Worm (Caenorhabditis elegans) whole organism, early embryonic: ENCODE data around the gene grl-1.

Source experiments
- B0310.2 ChIP-seq: sonication (generic microtip); optimal IDR thresholded peaks from 2 replicates; lab custom pipeline; 2016; ENCODE audit warnings: mild to moderate bottlenecking, missing genetic modification characterization, missing compliant biosample characterization
- F13C5.2 ChIP-seq: sonication (generic microtip); optimal IDR thresholded peaks from 2 replicates; lab custom pipeline; 2017; ENCODE audit warnings: mild to moderate bottlenecking, missing genetic modification characterization, inconsistent platforms, missing compliant biosample characterization
- ama-1 ChIP-seq: fragments of 150-350 bp; optimal IDR thresholded peaks from 2 replicates; lab custom pipeline; 2014
- ceh-13 ChIP-seq: fragments of 200-800 bp; sonication (Bioruptor generic); optimal IDR thresholded peaks from 2 replicates; lab custom pipeline; 2018; ENCODE audit warnings: mild to moderate bottlenecking, missing genetic modification characterization, missing compliant biosample characterization
- ceh-36 ChIP-seq: sonication (generic microtip); optimal IDR thresholded peaks from 2 replicates; lab custom pipeline; 2016; ENCODE audit warnings: missing genetic modification characterization, inconsistent platforms, missing compliant biosample characterization
- ets-7 ChIP-seq: sonication (generic microtip); optimal IDR thresholded peaks from 2 replicates; lab custom pipeline; 2016; ENCODE audit warnings: missing genotype, missing genetic modification characterization, missing compliant biosample characterization
- flt-1 ChIP-seq: fragments of 200-800 bp; sonication (Bioruptor generic); IDR thresholded peaks from 2 replicates; pipeline ENCODE4 v1.3.6; 2022; ENCODE audit warnings: missing genetic modification characterization, missing compliant biosample characterization
- hmbx-1 ChIP-seq: sonication (generic microtip); optimal IDR thresholded peaks from 2 replicates; lab custom pipeline; 2016; ENCODE audit warnings: mild to moderate bottlenecking, missing genetic modification characterization, missing compliant biosample characterization
- hmg-4 ChIP-seq: fragments of 200-800 bp; sonication (Bioruptor generic); optimal IDR thresholded peaks from 2 replicates; lab custom pipeline; 2018; ENCODE audit warnings: mild to moderate bottlenecking, missing genetic modification characterization, missing compliant biosample characterization
- hnd-1 ChIP-seq: sonication (generic microtip); optimal IDR thresholded peaks from 2 replicates; lab custom pipeline; 2016; ENCODE audit warnings: missing genetic modification characterization, missing compliant biosample characterization
- pes-1 ChIP-seq: fragments of 200-800 bp; sonication (Bioruptor generic); IDR thresholded peaks from 2 replicates; pipeline ENCODE4 v1.3.6; 2022; ENCODE audit warnings: missing genetic modification reagents, missing genetic modification characterization, missing compliant biosample characterization
- scrt-1 ChIP-seq: fragments of 200-800 bp; sonication (Bioruptor generic); IDR thresholded peaks from 2 replicates; pipeline ENCODE4 v1.3.6; 2022; ENCODE audit warnings: missing genetic modification characterization, missing compliant biosample characterization
- tbx-11 ChIP-seq: fragments of 200-800 bp; sonication (Bioruptor generic); IDR thresholded peaks from 2 replicates; pipeline ENCODE4 v1.3.6; 2022; ENCODE audit warnings: missing genetic modification characterization, missing compliant biosample characterization
- tbx-37 ChIP-seq: fragments of 200-800 bp; sonication (Bioruptor generic); conservative IDR thresholded peaks from 2 replicates; pipeline ENCODE4 v1.3.6; 2022; ENCODE audit warnings: missing genetic modification reagents, missing genetic modification characterization, missing compliant biosample characterization

DNA sequence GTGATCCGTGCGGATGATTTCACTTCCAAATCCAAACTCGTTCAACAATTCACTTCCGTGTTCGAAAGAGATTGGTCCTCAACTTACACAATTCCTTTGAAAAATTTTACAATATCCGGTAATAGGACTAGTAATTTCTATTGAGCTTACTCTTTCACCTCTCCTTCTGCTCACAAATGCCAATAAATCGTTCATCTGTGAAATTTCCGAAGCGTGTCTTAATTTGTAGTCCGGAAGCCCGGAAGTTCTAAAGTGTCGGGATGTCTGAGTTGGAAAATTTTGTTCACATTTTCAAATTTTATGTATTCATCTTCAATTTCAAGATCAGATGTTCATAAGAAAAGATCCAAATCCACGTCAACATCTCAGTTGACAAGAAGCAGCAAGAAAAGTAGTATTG lies 40.2 kb downstream of the grl-1 start, which contains the start of gene T05C3.2:
- TF ChIP-seq hnd-1 (no peak), ceh-13 (GFP tag; lab: Kevin White, UChicago) (no peak), flt-1 (GFP tag; lab: Robert Waterston, UW) (no peak), tbx-37 (GFP tag; lab: Robert Waterston, UW) (no peak), B0310.2 (no peak), tbx-11 (GFP tag; lab: Robert Waterston, UW) (no peak), F13C5.2 (tag; lab: Kevin White, UChicago) (no peak), ama-1 (lab: Kevin White, UChicago) (no peak), hmg-4 (GFP tag; lab: Kevin White, UChicago) (no peak), ets-7 (tag; lab: Kevin White, UChicago) (no peak), scrt-1 (GFP tag; lab: Robert Waterston, UW) (no peak), pes-1 (GFP tag; lab: Robert Waterston, UW) (no peak), ceh-36 (tag; lab: Kevin White, UChicago) (no peak), hmbx-1 (no peak)
